Fruit fly (Drosophila melanogaster): ENCODE results near the gene CG42813.
A peak's percentile ranks its signal among the peaks of the same experiment; 100 is the strongest.

The CG42813 gene

DNA sequence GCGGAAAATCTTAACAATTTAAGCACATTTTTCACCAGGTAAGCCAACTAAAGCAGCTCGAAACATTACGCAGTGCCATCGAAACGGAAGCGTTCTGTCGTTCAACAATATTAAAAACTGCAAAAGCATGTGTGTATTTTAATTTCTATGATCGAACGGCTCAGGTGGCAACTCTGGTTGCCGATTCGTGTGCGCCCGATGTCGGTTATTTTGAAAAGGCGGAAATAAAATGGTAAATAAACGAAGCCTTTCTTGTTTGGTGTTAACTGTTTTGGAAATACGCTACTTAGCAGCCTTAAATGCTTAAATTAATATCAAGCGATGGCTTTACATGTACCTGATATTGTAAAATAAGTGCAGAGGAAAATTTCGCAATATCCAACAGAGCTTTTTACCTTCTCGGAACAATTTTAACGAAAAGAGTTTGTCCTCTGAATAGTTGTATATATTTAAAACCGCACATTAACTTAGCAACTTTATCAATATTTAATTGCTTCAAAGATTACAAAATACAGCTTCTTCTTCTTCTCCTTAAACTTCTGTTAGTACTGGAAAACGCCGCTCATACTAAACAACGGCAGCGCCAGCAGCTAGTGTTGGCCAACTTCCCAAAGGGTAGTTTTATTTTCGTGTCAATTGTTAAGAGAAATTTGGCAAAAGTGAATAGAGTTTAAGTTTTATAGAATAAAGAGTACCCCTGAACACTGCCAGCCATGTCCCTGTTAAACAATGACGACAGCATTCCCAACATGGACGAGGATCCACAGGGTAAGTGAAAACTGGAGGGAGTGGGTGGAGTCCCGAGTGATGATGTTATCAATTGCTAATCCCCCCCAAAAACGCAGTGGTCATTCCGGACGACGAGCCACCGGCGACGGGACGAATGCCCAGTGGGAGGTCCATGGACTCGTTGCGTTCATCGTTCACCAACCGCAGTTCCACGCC, 45.0 kb upstream of the CG42813 start, which contains the start of gene CG5934 (continued):
- no peak for TF ChIP-seq CG6813 (GFP tag; optimal IDR thresholded peaks at IDR 0.05)
- TF ChIP-seq Mes4 (GFP tag; optimal IDR thresholded peaks at IDR 0.05): no peak
- TF ChIP-seq CG3838 (GFP tag; optimal IDR thresholded peaks at IDR 0.05): no peak
- no peak for TF ChIP-seq hth (optimal IDR thresholded peaks at IDR 0.05)
- no peak for TF ChIP-seq Gsc (GFP tag; IDR thresholded peaks at IDR 0.05)
- TF ChIP-seq Ravus (GFP tag; IDR thresholded peaks at IDR 0.05): no peak
- TF ChIP-seq CG12219 (GFP tag; optimal IDR thresholded peaks at IDR 0.05): no peak
- no peak for TF ChIP-seq ash1 (GFP tag; optimal IDR thresholded peaks at IDR 0.05)
- TF ChIP-seq CG11398 (GFP tag; optimal IDR thresholded peaks at IDR 0.05): no peak
- no peak for TF ChIP-seq ato (GFP tag; IDR thresholded peaks at IDR 0.05; ENCODE audit: partially characterized antibody)
- no peak for TF ChIP-seq yki (optimal IDR thresholded peaks at IDR 0.05)
- TF ChIP-seq CG11093 (GFP tag; IDR thresholded peaks at IDR 0.05): no peak
- TF ChIP-seq unpg (GFP tag; optimal IDR thresholded peaks at IDR 0.05): no peak
- no peak for TF ChIP-seq Nf-YA (GFP tag; IDR thresholded peaks at IDR 0.05)
- no peak for TF ChIP-seq eyg (GFP tag; optimal IDR thresholded peaks at IDR 0.05)
- TF ChIP-seq CG11560 (tag; IDR thresholded peaks at IDR 0.05): no peak
- TF ChIP-seq CG12299 (tag; optimal IDR thresholded peaks at IDR 0.05): no peak
- no peak for TF ChIP-seq Vsx1 (GFP tag; optimal IDR thresholded peaks at IDR 0.05)
- TF ChIP-seq CG15269 (tag; optimal IDR thresholded peaks at IDR 0.05): no peak
- peak; percentile 38 for TF ChIP-seq CG10431 (GFP tag; optimal IDR thresholded peaks at IDR 0.05)
- TF ChIP-seq Gug (GFP tag; IDR thresholded peaks at IDR 0.05): no peak; the same call in 3 of the 4 replicates
- peak; percentile 27 for TF ChIP-seq fu2 (GFP tag; optimal IDR thresholded peaks at IDR 0.05)
- no peak for TF ChIP-seq dati (GFP tag; IDR thresholded peaks at IDR 0.05)
- peak; percentile 0 for TF ChIP-seq CG10654 (GFP tag; optimal IDR thresholded peaks at IDR 0.05)
- TF ChIP-seq CG30431 (GFP tag; optimal IDR thresholded peaks at IDR 0.05): no peak
- peak; percentile 3 for TF ChIP-seq tap (tag; optimal IDR thresholded peaks at IDR 0.05)
- TF ChIP-seq CG13424 (tag; optimal IDR thresholded peaks at IDR 0.05): no peak
- no peak for TF ChIP-seq CG3163 (GFP tag; optimal IDR thresholded peaks at IDR 0.05)
- TF ChIP-seq Side (GFP tag; optimal IDR thresholded peaks at IDR 0.05): peak; percentile 26
- no peak for TF ChIP-seq cwo (GFP tag; optimal IDR thresholded peaks at IDR 0.05)
- no peak for TF ChIP-seq NK7.1 (GFP tag; optimal IDR thresholded peaks at IDR 0.05)
- no peak for TF ChIP-seq Fer1 (GFP tag; optimal IDR thresholded peaks at IDR 0.05)
- TF ChIP-seq peb (GFP tag; IDR thresholded peaks at IDR 0.05): no peak
- no peak for TF ChIP-seq Spps (tag; optimal IDR thresholded peaks at IDR 0.05)
- no peak for TF ChIP-seq insv (GFP tag; optimal IDR thresholded peaks at IDR 0.05)
- TF ChIP-seq Dbx (GFP tag; IDR thresholded peaks at IDR 0.05): 0 out of 3 replicates have a peak, but pooled peaks have one; percentile 40
- peak; percentile 10 for TF ChIP-seq grau (tag; optimal IDR thresholded peaks at IDR 0.05)
- TF ChIP-seq Oaz (GFP tag; IDR thresholded peaks at IDR 0.05): no peak
- no peak for TF ChIP-seq CG8478 (optimal IDR thresholded peaks at IDR 0.05)
- TF ChIP-seq CG17359 (tag; optimal IDR thresholded peaks at IDR 0.05): peak; percentile 35
- TF ChIP-seq toy (GFP tag; IDR thresholded peaks at IDR 0.05): no peak
- TF ChIP-seq gem (tag; optimal IDR thresholded peaks at IDR 0.05): no peak
- TF ChIP-seq dan (GFP tag; IDR thresholded peaks at IDR 0.05): no peak
- peak; percentile 61 for TF ChIP-seq CG1647 (GFP tag; optimal IDR thresholded peaks at IDR 0.05)
- TF ChIP-seq lilli (GFP tag; optimal IDR thresholded peaks at IDR 0.05): peak; percentile 44
- TF ChIP-seq sens-2 (GFP tag; IDR thresholded peaks at IDR 0.05): no peak
- peak; percentile 31 for TF ChIP-seq CG12942 (GFP tag; optimal IDR thresholded peaks at IDR 0.05)
- TF ChIP-seq CG2116 (GFP tag; optimal IDR thresholded peaks at IDR 0.05): peak; percentile 56
- no peak for TF ChIP-seq CG8281 (tag; optimal IDR thresholded peaks at IDR 0.05)
- TF ChIP-seq CG7357 (GFP tag; IDR thresholded peaks at IDR 0.05): no peak
- no peak for TF ChIP-seq CG2202 (tag; optimal IDR thresholded peaks at IDR 0.05)
